Worm (Caenorhabditis elegans): ENCODE measurements around the gene igeg-2.

DNA sequence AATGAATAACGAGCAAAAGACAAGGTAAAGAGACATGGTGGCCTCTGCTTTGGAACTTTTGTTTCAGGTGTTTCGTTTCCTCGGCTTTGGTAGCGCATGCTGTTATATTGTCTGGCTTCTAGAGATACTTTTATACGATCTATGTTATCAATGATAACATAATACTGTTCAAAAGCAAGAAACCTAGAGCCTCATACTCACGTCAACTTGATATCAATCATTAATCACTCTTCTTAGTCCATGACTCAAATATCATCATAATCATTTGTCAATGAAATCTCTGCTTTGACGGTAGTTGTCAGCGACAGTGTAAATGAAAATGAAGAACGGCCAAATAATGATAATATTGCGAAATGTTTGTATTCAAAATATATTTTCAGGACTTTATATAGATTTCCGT is 3.8 kb upstream of the igeg-2 start:
- TF ChIP-seq flt-1 (GFP tag; IDR thresholded peaks at IDR 0.05) (no peak), cog-1 (tag; optimal IDR thresholded peaks at IDR 0.05) (no peak), ztf-23 (GFP tag; IDR thresholded peaks at IDR 0.05) (no peak), ztf-29 (GFP tag; IDR thresholded peaks at IDR 0.05) (no peak), T22C8.4 (GFP tag; IDR thresholded peaks at IDR 0.05) (no peak), med-1 (GFP tag; optimal IDR thresholded peaks at IDR 0.05; ENCODE audit: insufficient read depth) (no peak)

All from whole organism, midembryonic.